Worm (Caenorhabditis elegans) whole organism, L3 larva: ENCODE results near the gene C23H4.6.

Experiments used
- R02D3.7 ChIP-seq: fragments of 150-350 bp; optimal IDR thresholded peaks from 2 replicates; lab custom pipeline; 2014; ENCODE audit warnings: missing biosample characterization, missing genetic modification characterization
- ZK546.5 ChIP-seq: sonication (generic microtip); optimal IDR thresholded peaks from 2 replicates; lab custom pipeline; 2017; ENCODE audit warnings: missing biosample characterization, missing genetic modification characterization
- aly-2 ChIP-seq: fragments of 150-350 bp; optimal IDR thresholded peaks from 2 replicates; lab custom pipeline; 2014; ENCODE audit warnings: missing biosample characterization, missing genetic modification characterization
- ama-1 ChIP-seq: fragments of 150-350 bp; optimal IDR thresholded peaks from 2 replicates; lab custom pipeline; 2018
- ceh-16 ChIP-seq: sonication (generic microtip); optimal IDR thresholded peaks from 2 replicates; lab custom pipeline; 2017; ENCODE audit warnings: missing biosample characterization, missing genetic modification characterization
- ceh-28 ChIP-seq: fragments of 150-350 bp; optimal IDR thresholded peaks from 2 replicates; lab custom pipeline; 2014; ENCODE audit warnings: missing biosample characterization, missing genetic modification reagents, missing genetic modification characterization
- ceh-82 ChIP-seq: fragments of 150-350 bp; optimal IDR thresholded peaks from 2 replicates; lab custom pipeline; 2014; ENCODE audit warnings: missing biosample characterization, missing genetic modification characterization
- ceh-9 ChIP-seq: sonication (generic microtip); optimal IDR thresholded peaks from 2 replicates; lab custom pipeline; 2018; ENCODE audit warnings: missing biosample characterization, missing genetic modification characterization
- daf-12 ChIP-seq: fragments of 150-350 bp; optimal IDR thresholded peaks from 2 replicates; lab custom pipeline; 2014; ENCODE audit warnings: missing biosample characterization, missing genetic modification reagents, missing genetic modification characterization
- egl-27 ChIP-seq: sonication (generic microtip); optimal IDR thresholded peaks from 4 replicates; lab custom pipeline; 2017; ENCODE audit warnings: missing biosample characterization, missing genetic modification reagents, missing genetic modification characterization
- egl-5 ChIP-seq: fragments of 150-350 bp; optimal IDR thresholded peaks from 2 replicates; lab custom pipeline; 2017; ENCODE audit warnings: missing biosample characterization, missing genetic modification reagents, missing genetic modification characterization, inconsistent platforms
- elt-2 ChIP-seq: sonication (generic microtip); optimal IDR thresholded peaks from 2 replicates; lab custom pipeline; 2016; ENCODE audit warnings: missing genetic modification reagents, mild to moderate bottlenecking, missing genetic modification characterization, missing compliant biosample characterization
- elt-3 ChIP-seq, 3 experiments: fragments of 150-350 bp in 1 of 3; sonication (generic microtip) in 2 of 3; optimal IDR thresholded peaks; 2 replicates in 2 of 3; 4 replicates in 1 of 3; lab custom pipeline; 2014 to 2017; ENCODE audit warnings: missing biosample characterization in 3 of 3, missing genetic modification characterization in 3 of 3
- eor-1 ChIP-seq, 2 experiments: fragments of 150-350 bp; optimal IDR thresholded peaks; 2 replicates each; lab custom pipeline; 2014 to 2018; ENCODE audit warnings: missing biosample characterization in 2 of 2, missing genetic modification characterization in 2 of 2
- fos-1 ChIP-seq: fragments of 150-350 bp; optimal IDR thresholded peaks from 2 replicates; lab custom pipeline; 2014; ENCODE audit warnings: missing biosample characterization, missing genetic modification characterization
- hmg-11 ChIP-seq: sonication (generic microtip); optimal IDR thresholded peaks from 2 replicates; lab custom pipeline; 2016; ENCODE audit warnings: missing genetic modification characterization, missing compliant biosample characterization
- jun-1 ChIP-seq: fragments of 150-350 bp; optimal IDR thresholded peaks from 2 replicates; lab custom pipeline; 2014; ENCODE audit warnings: missing biosample characterization, missing genetic modification reagents, missing genetic modification characterization
- lin-15B ChIP-seq: fragments of 150-350 bp; optimal IDR thresholded peaks from 2 replicates; lab custom pipeline; 2014; ENCODE audit warnings: missing biosample characterization, missing genetic modification characterization
- lin-39 ChIP-seq: fragments of 150-350 bp; optimal IDR thresholded peaks from 2 replicates; lab custom pipeline; 2018; ENCODE audit warnings: missing biosample characterization, missing genetic modification reagents, missing genetic modification characterization
- lsy-12 ChIP-seq: sonication (generic microtip); optimal IDR thresholded peaks from 2 replicates; lab custom pipeline; 2016; ENCODE audit warnings: mild to moderate bottlenecking, missing genetic modification characterization, missing compliant biosample characterization
- mdl-1 ChIP-seq: fragments of 150-350 bp; optimal IDR thresholded peaks from 2 replicates; lab custom pipeline; 2014; ENCODE audit warnings: missing biosample characterization, missing genetic modification characterization
- mml-1 ChIP-seq: fragments of 150-350 bp; sonication (generic microtip); optimal IDR thresholded peaks from 3 replicates; lab custom pipeline; 2014; ENCODE audit warnings: missing biosample characterization, missing genetic modification characterization
- nfya-1 ChIP-seq: sonication (generic microtip); optimal IDR thresholded peaks from 2 replicates; lab custom pipeline; 2017; ENCODE audit warnings: missing genetic modification characterization, mild to moderate bottlenecking, missing compliant biosample characterization, antibody characterized with exemption, moderate library complexity; ENCODE audit not compliant: insufficient read depth
- nhr-11 ChIP-seq: fragments of 150-350 bp; optimal IDR thresholded peaks from 2 replicates; lab custom pipeline; 2014; ENCODE audit warnings: missing biosample characterization, missing genetic modification characterization
- nhr-23 ChIP-seq: fragments of 150-350 bp; optimal IDR thresholded peaks from 2 replicates; lab custom pipeline; 2014; ENCODE audit warnings: missing biosample characterization, missing genetic modification reagents, missing genetic modification characterization
- nhr-237 ChIP-seq: fragments of 150-350 bp; optimal IDR thresholded peaks from 2 replicates; lab custom pipeline; 2014; ENCODE audit warnings: missing biosample characterization, missing genetic modification characterization
- nhr-25 ChIP-seq: sonication (generic microtip); optimal IDR thresholded peaks from 2 replicates; lab custom pipeline; 2017; ENCODE audit warnings: missing biosample characterization, missing genetic modification characterization
- nhr-28 ChIP-seq: fragments of 150-350 bp; optimal IDR thresholded peaks from 2 replicates; lab custom pipeline; 2014; ENCODE audit warnings: missing biosample characterization, missing genetic modification characterization
- nhr-43 ChIP-seq: sonication (generic microtip); optimal IDR thresholded peaks from 2 replicates; lab custom pipeline; 2016; ENCODE audit warnings: mild to moderate bottlenecking, missing genetic modification characterization, missing compliant biosample characterization; ENCODE audit not compliant: poor library complexity, severe bottlenecking
- nhr-67 ChIP-seq: fragments of 150-350 bp; optimal IDR thresholded peaks from 2 replicates; lab custom pipeline; 2014; ENCODE audit warnings: missing biosample characterization, missing genetic modification characterization
- nhr-76 ChIP-seq: fragments of 150-350 bp; sonication (generic microtip); optimal IDR thresholded peaks from 5 replicates; lab custom pipeline; 2014; ENCODE audit warnings: missing biosample characterization, missing genetic modification characterization
- nhr-77 ChIP-seq: fragments of 150-350 bp; optimal IDR thresholded peaks from 2 replicates; lab custom pipeline; 2014; ENCODE audit warnings: missing biosample characterization, missing genetic modification characterization
- pha-4 ChIP-seq: fragments of 150-350 bp; optimal IDR thresholded peaks from 2 replicates; lab custom pipeline; 2014; ENCODE audit warnings: missing biosample characterization, missing genetic modification reagents, missing genetic modification characterization
- pqm-1 ChIP-seq: fragments of 150-350 bp; optimal IDR thresholded peaks from 2 replicates; lab custom pipeline; 2017; ENCODE audit warnings: missing biosample characterization, missing genetic modification characterization, inconsistent platforms
- sea-2 ChIP-seq: fragments of 150-350 bp; sonication (generic microtip); optimal IDR thresholded peaks from 4 replicates; lab custom pipeline; 2014; ENCODE audit warnings: missing biosample characterization, missing genetic modification reagents, missing genetic modification characterization
- skn-1 ChIP-seq: fragments of 150-350 bp; optimal IDR thresholded peaks from 2 replicates; lab custom pipeline; 2014; ENCODE audit warnings: missing biosample characterization, missing genetic modification characterization
- snpc-4 ChIP-seq: fragments of 150-350 bp; optimal IDR thresholded peaks from 2 replicates; lab custom pipeline; 2014; ENCODE audit warnings: missing biosample characterization, missing genetic modification characterization
- tbx-2 ChIP-seq: sonication (generic microtip); optimal IDR thresholded peaks from 2 replicates; lab custom pipeline; 2016; ENCODE audit warnings: mild to moderate bottlenecking, missing genetic modification characterization, missing compliant biosample characterization
- unc-39 ChIP-seq: sonication (generic microtip); optimal IDR thresholded peaks from 4 replicates; lab custom pipeline; 2017; ENCODE audit warnings: missing biosample characterization, missing genetic modification characterization
- zag-1 ChIP-seq: fragments of 150-350 bp; optimal IDR thresholded peaks from 2 replicates; lab custom pipeline; 2014; ENCODE audit warnings: missing biosample characterization, missing genetic modification characterization
- ztf-11 ChIP-seq: fragments of 150-350 bp; optimal IDR thresholded peaks from 2 replicates; lab custom pipeline; 2014; ENCODE audit warnings: missing biosample characterization, missing genetic modification characterization

Gene C23H4.6

DNA sequence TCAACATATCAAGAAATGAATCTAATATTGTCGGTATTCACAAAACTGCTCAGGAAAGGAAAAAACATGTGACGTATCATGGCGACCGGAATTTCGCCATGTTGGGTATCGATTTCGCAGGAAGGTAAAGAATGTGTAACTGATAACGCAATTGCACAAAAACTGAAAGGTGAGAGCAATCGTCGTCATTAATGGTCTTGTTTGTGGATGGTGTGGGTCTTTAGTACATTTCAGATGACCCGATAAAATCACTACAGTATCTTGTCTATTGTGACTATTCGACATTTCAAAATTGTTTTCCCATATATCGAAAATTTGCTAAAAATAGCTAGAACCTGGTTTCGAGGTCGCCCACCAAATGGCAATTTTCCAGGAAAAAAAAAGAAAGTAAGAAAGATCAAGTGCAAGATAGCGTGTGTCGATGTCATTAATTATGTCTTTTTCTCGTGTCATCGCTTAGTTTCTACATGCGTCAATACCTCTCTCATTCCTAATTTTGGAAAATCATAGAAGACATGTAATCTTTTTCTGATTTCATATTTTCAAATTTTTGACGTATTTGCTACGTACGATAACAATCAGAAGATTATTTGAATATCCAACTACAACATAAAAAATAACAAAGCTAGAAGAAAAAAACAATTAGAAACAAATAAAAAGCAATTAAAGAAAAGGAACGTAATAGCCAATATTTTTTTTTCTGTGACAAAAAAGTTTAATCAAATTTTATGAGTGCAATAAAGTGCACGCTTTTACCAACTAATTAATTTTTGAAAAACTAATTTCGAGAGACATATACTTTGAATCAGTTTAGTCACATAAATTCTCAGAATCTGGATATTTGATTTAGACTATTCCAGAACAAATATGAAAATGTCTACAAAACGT is 25.0 kb upstream of the C23H4.6 start:
- TF ChIP-seq egl-5 (tag; lab: Kevin White, UChicago) (no peak), pha-4 (tag; lab: Kevin White, UChicago) (no peak), nhr-11 (tag; lab: Kevin White, UChicago) (peak; percentile 57), skn-1 (tag; lab: Kevin White, UChicago) (no peak), lin-15B (no peak), eor-1 (tag; optimal IDR thresholded peaks at IDR 0.05; lab: Kevin White, UChicago) (no peak), daf-12 (tag; lab: Kevin White, UChicago) (no peak), ztf-11 (tag; lab: Kevin White, UChicago) (no peak), sea-2 (GFP tag; lab: Kevin White, UChicago) (no peak), zag-1 (tag; lab: Kevin White, UChicago) (no peak), jun-1 (tag; lab: Kevin White, UChicago) (peak; percentile 32), nhr-43 (no peak), nhr-23 (no peak), egl-27 (tag; lab: Kevin White, UChicago) (no peak), nhr-237 (tag; lab: Kevin White, UChicago) (no peak), mdl-1 (tag; lab: Kevin White, UChicago) (no peak), nhr-25 (tag; lab: Kevin White, UChicago) (no peak), hmg-11 (tag; lab: Kevin White, UChicago) (no peak), lin-39 (tag; lab: Kevin White, UChicago) (peak; percentile 15), tbx-2 (tag; lab: Kevin White, UChicago) (no peak), ceh-9 (no peak), nhr-77 (tag; lab: Kevin White, UChicago) (no peak), ZK546.5 (tag; lab: Kevin White, UChicago) (no peak), aly-2 (tag; lab: Kevin White, UChicago) (no peak), elt-2 (tag; lab: Kevin White, UChicago) (peak; percentile 65), lsy-12 (tag; lab: Kevin White, UChicago) (no peak), nhr-28 (no peak), R02D3.7 (tag; lab: Kevin White, UChicago) (no peak), unc-39 (tag; lab: Kevin White, UChicago) (no peak), ceh-16 (no peak), nfya-1 (tag; lab: Kevin White, UChicago) (no peak), ama-1 (lab: Kevin White, UChicago) (no peak), ceh-82 (tag; lab: Kevin White, UChicago) (no peak), fos-1 (no peak), snpc-4 (tag; lab: Kevin White, UChicago) (no peak), elt-3 (tag; optimal IDR thresholded peaks at IDR 0.05; lab: Kevin White, UChicago) (no peak), pqm-1 (tag; lab: Kevin White, UChicago) (peak; percentile 49)
- TF ChIP-seq, all 47 proteins: peak for 5

DNA sequence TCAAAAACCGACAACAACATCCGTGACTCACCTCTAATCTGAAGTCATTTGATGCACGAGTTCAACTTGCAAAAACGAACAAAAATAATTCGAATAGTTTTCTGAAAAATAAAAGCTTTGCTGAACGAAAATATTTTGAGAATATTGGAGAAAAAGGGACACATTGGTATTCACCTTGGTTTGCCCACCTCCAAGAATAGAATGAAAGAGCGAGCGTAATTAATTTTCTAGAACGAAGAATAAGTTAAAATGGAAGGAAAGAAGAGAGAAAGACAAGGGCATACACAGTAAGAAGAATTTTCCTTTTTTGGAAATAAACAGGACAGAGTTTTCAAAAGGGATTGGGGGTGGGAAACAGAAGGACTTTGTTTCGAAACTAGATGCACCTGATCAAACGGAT is 22.6 kb upstream of the C23H4.6 start, which contains the start of gene cab-1:
Gene cab-1, minus strand, starts transcription at position 101 of the 400 bp plus-strand sequence.
- TF ChIP-seq elt-3 (tag; optimal IDR thresholded peaks at IDR 0.05; lab: Kevin White, UChicago) (no peak), fos-1 (no peak), nhr-11 (tag; lab: Kevin White, UChicago) (no peak), snpc-4 (tag; lab: Kevin White, UChicago) (no peak), jun-1 (tag; lab: Kevin White, UChicago) (no peak), eor-1 (tag; optimal IDR thresholded peaks at IDR 0.05; lab: Kevin White, UChicago) (no peak), nhr-76 (tag; lab: Kevin White, UChicago) (no peak), mml-1 (tag; lab: Kevin White, UChicago) (no peak), nhr-67 (tag; lab: Kevin White, UChicago) (no peak), ama-1 (lab: Kevin White, UChicago) (no peak), nhr-43 (no peak), tbx-2 (tag; lab: Kevin White, UChicago) (no peak), ceh-16 (no peak), lin-39 (tag; lab: Kevin White, UChicago) (no peak), nfya-1 (tag; lab: Kevin White, UChicago) (no peak), pha-4 (tag; lab: Kevin White, UChicago) (no peak), ceh-28 (tag; lab: Kevin White, UChicago) (no peak)
- TF ChIP-seq, all 47 proteins: peak for 0
